Fruit fly (Drosophila melanogaster) whole organism, embryonic: ENCODE results near the gene uif.

Experiments
- ATbp ChIP-seq: fragments of 200-800 bp; sonication (Bioruptor generic); optimal IDR thresholded peaks from 2 replicates; lab custom pipeline; 2017; ENCODE audit warnings: missing biosample characterization, mild to moderate bottlenecking, missing genetic modification characterization, missing genetic modification reagents
- CG10959 ChIP-seq: fragments of 200-800 bp; sonication (Bioruptor generic); IDR thresholded peaks from 2 replicates; pipeline ENCODE4 v1.3.6; 2022; ENCODE audit warnings: missing biosample characterization, missing genetic modification characterization
- CG11085 ChIP-seq: fragments of 200-800 bp; sonication (Bioruptor generic); IDR thresholded peaks from 2 replicates; pipeline ENCODE4 v1.3.6; 2022; ENCODE audit warnings: missing biosample characterization, missing genetic modification characterization
- CG11695 ChIP-seq: fragments of 200-800 bp; sonication (Bioruptor generic); IDR thresholded peaks from 3 replicates; pipeline ENCODE4 v1.3.6; 2022; ENCODE audit warnings: missing biosample characterization, missing genetic modification characterization
- CG11696 ChIP-seq: fragments of 200-800 bp; sonication (Bioruptor generic); IDR thresholded peaks from 2 replicates; pipeline ENCODE4 v1.3.6; 2022; ENCODE audit warnings: missing biosample characterization, missing genetic modification characterization
- CG12942 ChIP-seq: fragments of 200-800 bp; sonication (Bioruptor generic); optimal IDR thresholded peaks from 3 replicates; lab custom pipeline; 2016; ENCODE audit warnings: missing biosample characterization, missing genetic modification characterization
- CG13424 ChIP-seq: fragments of 200-800 bp; sonication (Bioruptor generic); optimal IDR thresholded peaks from 2 replicates; lab custom pipeline; 2019; ENCODE audit warnings: missing biosample characterization, mild to moderate bottlenecking, missing genetic modification characterization, moderate library complexity
- CG13624 ChIP-seq: fragments of 200-800 bp; sonication (Bioruptor generic); optimal IDR thresholded peaks from 2 replicates; lab custom pipeline; 2016; ENCODE audit warnings: missing biosample characterization, missing genetic modification characterization
- CG1603 ChIP-seq: fragments of 200-800 bp; sonication (Bioruptor generic); optimal IDR thresholded peaks from 2 replicates; lab custom pipeline; 2019; ENCODE audit warnings: missing biosample characterization, mild to moderate bottlenecking, missing genetic modification characterization, moderate library complexity
- CG3065 ChIP-seq: fragments of 200-800 bp; sonication (Bioruptor generic); optimal IDR thresholded peaks from 2 replicates; lab custom pipeline; 2016; ENCODE audit warnings: missing biosample characterization, missing genetic modification characterization
- CG31365 ChIP-seq: fragments of 200-800 bp; sonication (Bioruptor generic); optimal IDR thresholded peaks from 2 replicates; lab custom pipeline; 2018; ENCODE audit warnings: missing biosample characterization, mild to moderate bottlenecking, missing genetic modification characterization
- CG33557 ChIP-seq: fragments of 200-800 bp; sonication (Bioruptor generic); optimal IDR thresholded peaks from 2 replicates; lab custom pipeline; 2019; ENCODE audit warnings: missing biosample characterization, mild to moderate bottlenecking, missing genetic modification characterization, moderate library complexity
- CG8290 ChIP-seq, 3 experiments: fragments of 200-800 bp; sonication (Bioruptor generic); optimal IDR thresholded peaks; 2 replicates each; lab custom pipeline; 2016 to 2019; ENCODE audit warnings: missing biosample characterization in 3 of 3, missing genetic modification characterization in 3 of 3, mild to moderate bottlenecking in 2 of 3, moderate library complexity in 1 of 3
- CG8478 ChIP-seq: fragments of >200 bp; optimal IDR thresholded peaks from 2 replicates; lab custom pipeline; 2018
- CG9727 ChIP-seq: fragments of 200-800 bp; sonication (Bioruptor generic); optimal IDR thresholded peaks from 3 replicates; lab custom pipeline; 2017; ENCODE audit warnings: missing biosample characterization, mild to moderate bottlenecking, missing genetic modification characterization
- CG9876 ChIP-seq: fragments of 200-800 bp; sonication (Bioruptor generic); optimal IDR thresholded peaks from 2 replicates; lab custom pipeline; 2016; ENCODE audit warnings: missing biosample characterization, missing genetic modification characterization
- CoRest ChIP-seq: fragments of 200-800 bp; sonication (Bioruptor generic); optimal IDR thresholded peaks from 3 replicates; lab custom pipeline; 2018; ENCODE audit warnings: missing biosample characterization, mild to moderate bottlenecking, missing genetic modification characterization, moderate library complexity
- D ChIP-seq, 2 experiments: fragments of 200-800 bp in 1 of 2; fragments of >200 bp in 1 of 2; sonication (Bioruptor generic) in 1 of 2; optimal IDR thresholded peaks; 2 replicates in 1 of 2; 3 replicates in 1 of 2; lab custom pipeline; 2017; ENCODE audit warnings: mild to moderate bottlenecking in 1 of 2, missing biosample characterization in 1 of 2, missing genetic modification characterization in 1 of 2, missing genetic modification reagents in 1 of 2
- Dad ChIP-seq: fragments of 200-800 bp; sonication (Bioruptor generic); optimal IDR thresholded peaks from 3 replicates; lab custom pipeline; 2016; ENCODE audit warnings: missing biosample characterization, missing genetic modification characterization
- Dfd ChIP-seq, 2 experiments: fragments of >200 bp; optimal IDR thresholded peaks; 2 replicates each; lab custom pipeline; 2017; ENCODE audit warnings: missing biosample characterization in 2 of 2, missing genetic modification characterization in 2 of 2
- Dll ChIP-seq: fragments of 200-800 bp; sonication (Bioruptor generic); IDR thresholded peaks from 4 replicates; pipeline ENCODE4 v1.3.6; 2022; ENCODE audit warnings: missing biosample characterization, missing genetic modification characterization; ENCODE audit not compliant: partially characterized antibody
- E2f1 ChIP-seq: fragments of 200-800 bp; sonication (Bioruptor generic); IDR thresholded peaks from 2 replicates; pipeline ENCODE4 v1.3.6; 2022; ENCODE audit warnings: missing biosample characterization, missing genetic modification characterization
- Fer1 ChIP-seq: fragments of 200-800 bp; sonication (Bioruptor generic); optimal IDR thresholded peaks from 2 replicates; lab custom pipeline; 2017; ENCODE audit warnings: missing biosample characterization, mild to moderate bottlenecking, missing genetic modification characterization
- Lpt ChIP-seq: fragments of >200 bp; optimal IDR thresholded peaks from 2 replicates; lab custom pipeline; 2018; ENCODE audit warnings: missing biosample characterization, missing genetic modification characterization
- Meics ChIP-seq: fragments of 200-800 bp; sonication (Bioruptor generic); optimal IDR thresholded peaks from 2 replicates; lab custom pipeline; 2017; ENCODE audit warnings: missing biosample characterization, mild to moderate bottlenecking, missing genetic modification characterization
- Mrtf ChIP-seq: fragments of 200-800 bp; sonication (Bioruptor generic); IDR thresholded peaks from 3 replicates; pipeline ENCODE4 v1.3.6; 2022; ENCODE audit warnings: missing biosample characterization, missing genetic modification characterization
- Oaz ChIP-seq: fragments of 200-800 bp; sonication (Bioruptor generic); IDR thresholded peaks from 2 replicates; pipeline ENCODE4 v1.3.6; 2022; ENCODE audit warnings: missing biosample characterization, missing genetic modification characterization
- Poxn ChIP-seq: fragments of 200-800 bp; sonication (Bioruptor generic); IDR thresholded peaks from 2 replicates; pipeline ENCODE4 v1.3.6; 2022; ENCODE audit warnings: missing biosample characterization, missing genetic modification characterization
- Ptx1 ChIP-seq: fragments of 200-800 bp; sonication (Bioruptor generic); IDR thresholded peaks from 2 replicates; pipeline ENCODE4 v1.3.6; 2022; ENCODE audit warnings: missing biosample characterization, missing genetic modification characterization
- Side ChIP-seq: fragments of 200-800 bp; sonication (Bioruptor generic); optimal IDR thresholded peaks from 2 replicates; lab custom pipeline; 2016; ENCODE audit warnings: missing biosample characterization, missing genetic modification characterization
- Sox102F ChIP-seq: fragments of 200-800 bp; sonication (Bioruptor generic); optimal IDR thresholded peaks from 2 replicates; lab custom pipeline; 2018; ENCODE audit warnings: missing biosample characterization, mild to moderate bottlenecking, missing genetic modification characterization, moderate library complexity
- YL-1 ChIP-seq: fragments of 200-800 bp; sonication (Bioruptor generic); optimal IDR thresholded peaks from 3 replicates; lab custom pipeline; 2017; ENCODE audit warnings: missing biosample characterization, mild to moderate bottlenecking, missing genetic modification characterization
- cad ChIP-seq: fragments of >200 bp; optimal IDR thresholded peaks from 2 replicates; lab custom pipeline; 2017; ENCODE audit warnings: missing biosample characterization, missing genetic modification characterization
- cas ChIP-seq: fragments of 200-800 bp; sonication (Bioruptor generic); IDR thresholded peaks from 2 replicates; pipeline ENCODE4 v1.3.6; 2022; ENCODE audit warnings: missing biosample characterization, missing genetic modification characterization
- croc ChIP-seq: fragments of 200-800 bp; sonication (Bioruptor generic); conservative IDR thresholded peaks from 3 replicates; pipeline ENCODE4 v1.3.6; 2022; ENCODE audit warnings: missing biosample characterization, missing genetic modification characterization
- danr ChIP-seq: fragments of 200-800 bp; sonication (Bioruptor generic); IDR thresholded peaks from 2 replicates; pipeline ENCODE4 v1.3.6; 2022; ENCODE audit warnings: missing biosample characterization, missing genetic modification characterization
- ems ChIP-seq: fragments of 200-800 bp; sonication (Bioruptor generic); optimal IDR thresholded peaks from 3 replicates; lab custom pipeline; 2016; ENCODE audit warnings: missing biosample characterization, missing genetic modification characterization
- gro ChIP-seq: fragments of 200-800 bp; sonication (Bioruptor generic); optimal IDR thresholded peaks from 2 replicates; lab custom pipeline; 2016; ENCODE audit warnings: missing biosample characterization, missing genetic modification characterization
- ham ChIP-seq: fragments of 200-800 bp; sonication (Bioruptor generic); IDR thresholded peaks from 2 replicates; pipeline ENCODE4 v1.3.6; 2022; ENCODE audit warnings: missing biosample characterization, missing genetic modification characterization
- insv ChIP-seq, 2 experiments: fragments of 200-800 bp; sonication (Bioruptor generic); optimal IDR thresholded peaks; 3 replicates each; lab custom pipeline; 2016 to 2018; ENCODE audit warnings: missing biosample characterization in 2 of 2, missing genetic modification characterization in 2 of 2
- jumu ChIP-seq: fragments of 200-800 bp; sonication (Bioruptor generic); optimal IDR thresholded peaks from 3 replicates; lab custom pipeline; 2016; ENCODE audit warnings: missing biosample characterization, missing genetic modification characterization
- lab ChIP-seq: fragments of 200-800 bp; sonication (Bioruptor generic); optimal IDR thresholded peaks from 3 replicates; lab custom pipeline; 2017; ENCODE audit warnings: missing biosample characterization, missing genetic modification characterization, mild to moderate bottlenecking, moderate library complexity, missing genetic modification reagents
- lilli ChIP-seq: fragments of 200-800 bp; sonication (Bioruptor generic); optimal IDR thresholded peaks from 3 replicates; lab custom pipeline; 2016; ENCODE audit warnings: missing biosample characterization, missing genetic modification characterization
- otp ChIP-seq: fragments of 200-800 bp; sonication (Bioruptor generic); IDR thresholded peaks from 3 replicates; pipeline ENCODE4, ENCODE4 v1.3.6; 2022; ENCODE audit warnings: missing biosample characterization, missing genetic modification characterization
- sc ChIP-seq, 3 experiments: fragments of >200 bp in 2 of 3; fragments of 200-800 bp in 1 of 3; sonication (Bioruptor generic) in 1 of 3; optimal IDR thresholded peaks; 2 replicates in 2 of 3; 3 replicates in 1 of 3; lab custom pipeline; 2017; ENCODE audit warnings: mild to moderate bottlenecking in 1 of 3, missing biosample characterization in 1 of 3, missing genetic modification characterization in 1 of 3, missing genetic modification reagents in 1 of 3
- twi ChIP-seq: fragments of 200-800 bp; optimal IDR thresholded peaks from 2 replicates; lab custom pipeline; 2019; ENCODE audit warnings: missing biosample characterization, mild to moderate bottlenecking, missing genetic modification characterization, moderate library complexity
- unc-4 ChIP-seq: fragments of 200-800 bp; sonication (Bioruptor generic); IDR thresholded peaks from 2 replicates; pipeline ENCODE4 v1.3.6; 2022; ENCODE audit warnings: missing biosample characterization, missing genetic modification characterization; ENCODE audit not compliant: partially characterized antibody

uif gene

dm6 chr2L:7043039-7043905, 33.1 kb upstream of the uif start (continued):
- TF ChIP-seq sc (optimal IDR thresholded peaks at IDR 0.05; lab: Kevin White, UChicago), result no peak
- peak; percentile 37 for TF ChIP-seq sc (GFP tag; optimal IDR thresholded peaks at IDR 0.05; lab: Kevin White, UChicago)
- no peak for TF ChIP-seq CG8478 (lab: Kevin White, UChicago)
- TF ChIP-seq Lpt (GFP tag; lab: Kevin White, UChicago), result no peak
- peak; percentile 80 for TF ChIP-seq ATbp (GFP tag; lab: Kevin White, UChicago)
- no peak for TF ChIP-seq Dll (GFP tag; lab: Robert Waterston, UW)
- no peak for TF ChIP-seq insv (GFP tag; optimal IDR thresholded peaks at IDR 0.05; lab: Kevin White, UChicago)
- no peak for TF ChIP-seq CG13624 (GFP tag; lab: Kevin White, UChicago)
- no peak for TF ChIP-seq Dfd (GFP tag; optimal IDR thresholded peaks at IDR 0.05; lab: Kevin White, UChicago)
- TF ChIP-seq cas, result no peak
- peak; percentile 21 for TF ChIP-seq CG13424
- no peak for TF ChIP-seq E2f1 (GFP tag; lab: Robert Waterston, UW)
- peak; percentile 37 for TF ChIP-seq CoRest
- peak; percentile 13 for TF ChIP-seq CG9727 (GFP tag; lab: Kevin White, UChicago)
- TF ChIP-seq Side (GFP tag; lab: Kevin White, UChicago), result no peak
- TF ChIP-seq otp (GFP tag; lab: Robert Waterston, UW), result peak; percentile 73
- no peak for TF ChIP-seq lab (GFP tag; lab: Kevin White, UChicago)
- TF ChIP-seq Dad, result no peak
- TF ChIP-seq CG9876 (GFP tag; lab: Kevin White, UChicago), result no peak
- peak; percentile 89 for TF ChIP-seq twi (tag; lab: Kevin White, UChicago)

DNA sequence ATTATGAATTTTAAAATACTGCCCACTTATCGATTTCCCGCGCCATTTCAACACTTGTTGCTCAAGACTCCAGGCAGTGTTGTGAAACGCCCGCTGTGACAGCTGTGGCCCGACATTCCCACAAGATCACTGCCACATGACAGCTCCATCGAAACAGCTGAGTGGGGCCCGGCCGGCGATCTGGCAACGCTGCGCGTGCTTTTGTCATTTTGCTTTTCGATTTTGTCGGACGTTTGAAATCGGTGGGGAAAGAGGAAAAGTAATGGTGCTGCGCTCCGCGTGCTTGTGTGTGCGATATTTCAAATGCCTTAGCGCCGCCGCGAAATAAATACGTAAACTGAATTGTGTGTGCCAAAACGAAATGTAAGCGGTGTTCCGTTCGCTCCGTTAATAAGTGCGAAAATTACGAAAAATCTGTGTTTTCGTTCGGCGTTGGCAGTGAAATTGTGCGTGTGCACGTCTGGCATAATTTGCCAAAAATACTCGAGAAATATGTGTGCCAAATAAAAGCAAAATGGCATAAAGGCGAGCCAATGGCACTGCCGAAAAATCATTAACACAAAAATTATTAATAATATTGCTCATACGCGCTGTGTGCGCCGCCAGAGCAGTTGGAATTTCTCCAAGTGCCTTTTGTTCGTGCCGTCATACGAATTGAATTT, 32.1 kb upstream of the uif start:
- TF ChIP-seq CG31365 (tag; lab: Kevin White, UChicago), result no peak
- peak; percentile 48 for TF ChIP-seq Meics (GFP tag; lab: Kevin White, UChicago)
- TF ChIP-seq lilli (GFP tag; lab: Kevin White, UChicago), result peak; percentile 60
- TF ChIP-seq CG11695 (GFP tag; lab: Robert Waterston, UW), result peak; percentile 53; the same call in 1 of the 3 replicates
- TF ChIP-seq gro (GFP tag; lab: Kevin White, UChicago), result peak; percentile 78
- peak; percentile 90 for TF ChIP-seq CG1603 (tag; lab: Kevin White, UChicago)
- peak; percentile 1 for TF ChIP-seq CG8290 (GFP tag; optimal IDR thresholded peaks at IDR 0.05; lab: Kevin White, UChicago)
- peak in 1 of 2 experiments; percentile 89 for TF ChIP-seq CG8290 (tag; optimal IDR thresholded peaks at IDR 0.05; lab: Kevin White, UChicago)
- peak; percentile 49 for TF ChIP-seq Sox102F
- no peak for TF ChIP-seq ham (GFP tag; lab: Robert Waterston, UW)
- peak; percentile 61 for TF ChIP-seq YL-1 (GFP tag; lab: Kevin White, UChicago)
- no peak for TF ChIP-seq croc
- TF ChIP-seq CG3065 (GFP tag; lab: Kevin White, UChicago), result no peak
- peak; percentile 65; the same call in 2 of the 3 replicates for TF ChIP-seq Mrtf
- no peak for TF ChIP-seq CG12942 (GFP tag; lab: Kevin White, UChicago)
- peak; percentile 47 for TF ChIP-seq ems (GFP tag; lab: Kevin White, UChicago)
- TF ChIP-seq CG10959 (GFP tag; lab: Robert Waterston, UW), result no peak
- no peak for TF ChIP-seq D (optimal IDR thresholded peaks at IDR 0.05; lab: Kevin White, UChicago)
- TF ChIP-seq D (GFP tag; optimal IDR thresholded peaks at IDR 0.05; lab: Kevin White, UChicago), result no peak
- TF ChIP-seq CG33557 (GFP tag; lab: Kevin White, UChicago), result peak; percentile 10
- TF ChIP-seq unc-4 (GFP tag; lab: Robert Waterston, UW), result peak; percentile 69
- peak; percentile 68 for TF ChIP-seq Ptx1 (GFP tag; lab: Robert Waterston, UW)
- no peak for TF ChIP-seq jumu (GFP tag; lab: Kevin White, UChicago)
- TF ChIP-seq Oaz (GFP tag; lab: Robert Waterston, UW), result peak; percentile 55
- peak; percentile 6 for TF ChIP-seq E2f1 (GFP tag; lab: Robert Waterston, UW)
- TF ChIP-seq CG11696, result no peak
- TF ChIP-seq cad (GFP tag; lab: Kevin White, UChicago), result no peak
- 0 out of 2 replicates have a peak, but pooled peaks have one; percentile 11 for TF ChIP-seq danr
- TF ChIP-seq Fer1 (GFP tag; lab: Kevin White, UChicago), result peak; percentile 67
- no peak for TF ChIP-seq Poxn (GFP tag; lab: Robert Waterston, UW)
- peak; percentile 59 for TF ChIP-seq CG11085 (GFP tag; lab: Robert Waterston, UW)
